Worm (Caenorhabditis elegans): Measurements from ENCODE around the gene C34F6.9.

Gene C34F6.9

ce11 chrX:11241479-11241878 is 19.0 kb upstream of the C34F6.9 start:
- TF ChIP-seq dao-5 (tag; optimal IDR thresholded peaks at IDR 0.05): no peak

DNA sequence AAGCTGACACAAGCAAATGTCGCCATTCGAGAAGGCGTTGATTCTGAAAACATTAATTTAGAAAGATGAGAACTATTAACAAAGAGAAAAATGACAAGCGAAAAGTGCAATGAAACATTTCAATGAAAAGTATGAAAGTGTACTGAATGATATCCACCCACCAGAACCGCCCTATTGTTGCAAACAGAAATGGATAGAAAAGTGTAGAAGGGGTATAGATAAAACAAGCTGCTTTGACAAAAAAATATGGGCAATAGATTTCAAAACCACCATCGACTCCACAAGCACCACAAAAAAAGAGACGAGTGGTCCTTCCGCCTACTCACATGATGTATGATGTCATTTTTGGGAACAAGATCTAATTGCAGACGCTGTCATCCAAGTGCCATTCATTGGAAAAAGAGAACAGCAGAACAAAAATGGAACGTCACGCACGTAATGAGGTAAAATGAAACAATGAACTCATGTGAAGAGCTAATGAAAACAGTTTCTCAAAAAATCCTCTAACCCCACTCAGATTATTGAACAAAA is 18.2 kb upstream of the C34F6.9 start, which contains the start of gene C34F6.10:
Gene C34F6.10, minus strand, starts transcription at position 51 of the 531 bp plus-strand sequence.
- TF ChIP-seq W03F9.2 (tag; optimal IDR thresholded peaks at IDR 0.05): no peak
- TF ChIP-seq dao-5 (tag; optimal IDR thresholded peaks at IDR 0.05): no peak
- no peak for TF ChIP-seq him-1 (tag; optimal IDR thresholded peaks at IDR 0.05)

DNA sequence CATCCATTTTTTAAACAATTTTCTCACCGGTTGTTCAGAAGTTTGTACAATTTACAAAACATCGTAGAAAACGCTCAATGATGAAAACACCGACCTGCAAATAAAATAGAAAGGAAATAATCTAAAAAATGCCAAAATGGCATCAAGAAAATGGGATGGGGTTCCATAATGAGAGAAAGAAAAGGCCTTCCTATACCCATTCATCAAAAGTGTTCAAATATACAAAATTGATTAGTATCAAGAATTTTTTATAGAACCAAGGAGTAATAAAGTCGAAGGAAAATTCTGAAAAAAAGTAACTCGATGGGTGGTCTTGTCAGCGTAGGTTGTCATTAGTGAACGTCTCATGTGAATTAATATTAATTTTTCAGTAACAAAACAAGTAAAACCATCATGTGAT is 4.1 kb upstream of the C34F6.9 start, which contains the start of gene C34F6.12:
Gene C34F6.12, minus strand, starts transcription at position 101 of the 400 bp plus-strand sequence.
- TF ChIP-seq dao-5 (tag; optimal IDR thresholded peaks at IDR 0.05) (no peak), him-1 (tag; optimal IDR thresholded peaks at IDR 0.05) (no peak), W03F9.2 (tag; optimal IDR thresholded peaks at IDR 0.05) (no peak)

- TF ChIP-seq W03F9.2 (tag; optimal IDR thresholded peaks at IDR 0.05) (peak; percentile 18), him-1 (tag; optimal IDR thresholded peaks at IDR 0.05) (no peak)
Observed at ce11 chrX:11215420-11216050, 6.9 kb downstream of the C34F6.9 start, which contains the start of the genes C34F6.7 and idh-2. TSS of gene C34F6.7 (minus strand) at chrX:11215470. TSS of gene idh-2 (plus strand) at chrX:11216000.

ce11 chrX:11211360-11211759 is 11.1 kb downstream of the C34F6.9 start:
- TF ChIP-seq him-1 (tag; optimal IDR thresholded peaks at IDR 0.05): no peak
- TF ChIP-seq W03F9.2 (tag; optimal IDR thresholded peaks at IDR 0.05): no peak
- no peak for TF ChIP-seq dao-5 (tag; optimal IDR thresholded peaks at IDR 0.05)

DNA sequence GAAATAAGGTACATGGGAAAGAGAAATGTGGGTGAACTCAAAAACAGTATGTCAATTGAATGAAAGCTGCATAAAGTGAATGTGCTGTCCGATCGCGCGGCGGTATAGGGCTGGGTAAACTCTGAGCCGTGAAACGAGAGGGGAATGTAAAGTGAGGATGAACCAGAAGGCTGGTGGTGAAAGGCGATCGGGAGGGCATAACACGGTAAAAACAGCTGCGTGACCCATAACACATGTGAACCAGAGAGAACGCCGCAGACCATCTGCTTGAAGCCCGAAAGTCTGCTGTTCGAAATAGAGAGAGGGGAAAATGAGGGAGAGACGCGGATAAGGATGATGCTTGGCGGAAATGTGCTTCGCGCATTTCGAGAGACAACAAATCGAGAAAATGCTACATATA is 12.0 kb downstream of the C34F6.9 start:
- TF ChIP-seq W03F9.2 (tag; optimal IDR thresholded peaks at IDR 0.05) (no peak), dao-5 (tag; optimal IDR thresholded peaks at IDR 0.05) (no peak), him-1 (tag; optimal IDR thresholded peaks at IDR 0.05) (no peak)

- TF ChIP-seq W03F9.2 (tag; optimal IDR thresholded peaks at IDR 0.05) (no peak), him-1 (tag; optimal IDR thresholded peaks at IDR 0.05) (no peak), dao-5 (tag; optimal IDR thresholded peaks at IDR 0.05) (no peak)
Observed at ce11 chrX:11208788-11209187, 13.7 kb downstream of the C34F6.9 start, which contains the start of gene C34F6.5. TSS of gene C34F6.5 (minus strand) at chrX:11208888.

DNA sequence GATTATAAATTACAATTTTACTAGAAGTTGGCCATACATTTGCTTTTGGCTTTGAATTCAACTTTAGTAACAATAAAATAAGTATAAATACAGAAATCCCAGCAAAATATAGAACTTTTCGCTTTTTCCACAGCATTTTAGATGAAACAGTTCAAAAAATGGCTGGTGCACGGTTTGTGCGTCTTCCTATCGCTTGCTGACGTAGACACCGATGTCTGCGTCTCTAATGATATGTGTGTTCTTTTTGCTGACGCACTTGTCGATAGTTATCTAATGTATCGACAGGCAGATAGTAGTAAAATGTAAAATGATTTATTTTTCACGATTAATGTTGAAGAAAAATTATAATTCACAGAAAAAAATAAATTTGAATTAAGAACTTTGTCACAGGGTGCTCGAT is 15.5 kb downstream of the C34F6.9 start, which contains the start of gene hst-2:
Gene hst-2, minus strand, starts transcription at position 203 of the 400 bp plus-strand sequence.
- TF ChIP-seq him-1 (tag; optimal IDR thresholded peaks at IDR 0.05) (peak; percentile 42), W03F9.2 (tag; optimal IDR thresholded peaks at IDR 0.05) (peak; percentile 46), dao-5 (tag; optimal IDR thresholded peaks at IDR 0.05) (no peak)

DNA sequence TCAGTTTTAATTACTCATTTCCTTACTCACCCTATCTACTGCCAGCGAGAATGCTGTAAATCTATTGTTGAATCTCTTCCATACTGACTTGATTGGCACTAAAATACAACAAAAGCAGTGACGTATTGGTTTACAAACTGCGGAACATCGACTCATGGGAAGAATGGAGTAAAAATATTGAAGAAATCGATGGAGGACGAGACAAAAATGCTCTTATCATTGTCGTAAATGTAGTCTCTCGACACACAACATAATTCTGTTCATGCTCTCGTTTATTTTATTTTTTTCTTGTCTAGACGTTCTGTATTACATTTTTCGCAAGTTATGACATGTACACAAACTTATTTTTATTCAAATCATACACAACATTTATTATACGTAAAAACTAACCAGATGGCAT is 18.7 kb downstream of the C34F6.9 start, which contains the start of gene C34F6.11:
Gene C34F6.11, minus strand, starts transcription at position 160 of the 400 bp plus-strand sequence.
- TF ChIP-seq dao-5 (tag; optimal IDR thresholded peaks at IDR 0.05): no peak
- no peak for TF ChIP-seq him-1 (tag; optimal IDR thresholded peaks at IDR 0.05)
- no peak for TF ChIP-seq W03F9.2 (tag; optimal IDR thresholded peaks at IDR 0.05)

DNA sequence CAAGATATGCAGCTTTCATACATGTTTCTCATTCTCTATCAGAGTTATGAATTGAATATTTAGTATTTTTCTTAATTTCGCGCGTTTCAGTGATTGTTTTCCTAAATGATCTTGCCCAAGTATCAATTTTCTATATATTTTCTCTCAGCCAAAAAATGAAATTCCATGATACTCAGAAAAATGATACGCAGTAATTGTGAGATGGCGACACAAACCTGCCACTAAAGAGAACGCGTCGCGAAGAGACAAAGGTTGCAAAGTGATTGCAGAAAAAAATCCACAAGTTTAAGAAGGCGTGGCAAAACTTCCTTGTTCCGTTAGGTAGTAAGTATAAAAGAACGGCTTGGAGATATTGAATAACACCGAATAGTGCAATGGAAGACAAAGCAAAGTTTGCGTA is 21.3 kb downstream of the C34F6.9 start, which contains the start of gene col-179:
Gene col-179, plus strand, starts transcription at position 301 of the 400 bp plus-strand sequence.
- no peak for TF ChIP-seq W03F9.2 (tag; optimal IDR thresholded peaks at IDR 0.05)
- TF ChIP-seq dao-5 (tag; optimal IDR thresholded peaks at IDR 0.05): no peak
- no peak for TF ChIP-seq him-1 (tag; optimal IDR thresholded peaks at IDR 0.05)

ce11 chrX:11199155-11199554 is 23.3 kb downstream of the C34F6.9 start, which contains the start of gene col-178:
TSS of gene col-178 (plus strand) at chrX:11199455.
- TF ChIP-seq dao-5 (tag; optimal IDR thresholded peaks at IDR 0.05) (no peak), W03F9.2 (tag; optimal IDR thresholded peaks at IDR 0.05) (no peak), him-1 (tag; optimal IDR thresholded peaks at IDR 0.05) (no peak)

ce11 chrX:11196741-11197140 is 25.7 kb downstream of the C34F6.9 start, which contains the start of gene C34F6.1:
TSS of gene C34F6.1 (minus strand) at chrX:11196841.
- TF ChIP-seq dao-5 (tag; optimal IDR thresholded peaks at IDR 0.05): no peak
- TF ChIP-seq him-1 (tag; optimal IDR thresholded peaks at IDR 0.05): no peak
- TF ChIP-seq W03F9.2 (tag; optimal IDR thresholded peaks at IDR 0.05): no peak

DNA sequence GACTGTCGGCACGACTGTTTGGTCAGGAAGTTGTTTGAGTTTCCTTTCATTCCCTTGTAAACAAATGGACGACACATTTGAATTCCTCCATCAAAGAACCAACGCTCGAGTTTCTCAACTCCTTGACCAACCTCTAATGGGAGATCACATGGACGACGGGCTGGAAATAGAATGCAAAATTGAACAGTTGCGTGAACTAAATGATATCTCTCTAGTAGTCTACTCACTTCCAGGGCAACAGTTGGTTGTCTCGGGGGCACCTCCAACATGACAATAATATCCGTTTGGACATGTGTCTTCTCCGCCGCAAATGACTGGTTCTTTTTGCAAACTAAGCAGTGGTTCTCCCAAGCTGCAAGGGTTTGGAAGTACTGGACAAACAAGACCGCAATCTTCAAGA is 28.8 kb downstream of the C34F6.9 start:
- no peak for TF ChIP-seq him-1 (tag; optimal IDR thresholded peaks at IDR 0.05)
- no peak for TF ChIP-seq W03F9.2 (tag; optimal IDR thresholded peaks at IDR 0.05)

DNA sequence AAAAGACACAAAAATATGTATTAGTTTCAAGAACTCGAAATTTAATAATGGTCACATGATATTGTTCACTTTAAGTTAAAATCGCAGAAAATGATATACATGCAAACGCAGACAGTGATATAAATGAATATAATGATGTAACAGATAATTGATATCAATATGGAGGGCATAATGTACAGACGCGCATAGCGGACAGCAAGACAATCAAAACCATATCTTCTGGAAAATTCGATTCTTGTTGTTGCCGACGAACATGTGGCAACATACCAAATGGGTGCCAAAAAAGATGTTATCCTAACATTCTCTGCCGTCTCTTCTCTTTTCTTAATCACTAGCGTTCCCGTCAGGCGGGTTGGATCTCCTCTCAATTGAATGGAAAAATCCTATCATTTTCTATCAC is 32.0 kb downstream of the C34F6.9 start:
- TF ChIP-seq dao-5 (tag; optimal IDR thresholded peaks at IDR 0.05): no peak
- TF ChIP-seq him-1 (tag; optimal IDR thresholded peaks at IDR 0.05): no peak
- no peak for TF ChIP-seq W03F9.2 (tag; optimal IDR thresholded peaks at IDR 0.05)
